Worm (Caenorhabditis elegans) whole organism, L4 larva: ENCODE data around the gene snet-1.

Source experiments
- attf-4 ChIP-seq: sonication (generic microtip); optimal IDR thresholded peaks from 3 replicates; lab custom pipeline; 2017; ENCODE audit warnings: missing biosample characterization, missing genetic modification characterization
- lin-13 ChIP-seq: fragments of 150-350 bp; optimal IDR thresholded peaks from 2 replicates; lab custom pipeline; 2014; ENCODE audit warnings: missing biosample characterization, missing genetic modification reagents, missing genetic modification characterization
- nhr-11 ChIP-seq: fragments of 150-350 bp; optimal IDR thresholded peaks from 2 replicates; lab custom pipeline; 2014; ENCODE audit warnings: missing biosample characterization, missing genetic modification characterization
- sdz-12 ChIP-seq: fragments of 200-800 bp; sonication (Bioruptor generic); optimal IDR thresholded peaks from 2 replicates; lab custom pipeline; 2018; ENCODE audit warnings: mild to moderate bottlenecking, missing genetic modification characterization, missing compliant biosample characterization
- unc-62 ChIP-seq, 3 experiments: fragments of 150-350 bp in 1 of 3; sonication (generic microtip); optimal IDR thresholded peaks in 2 of 3; peaks in 1 of 3; 1 replicate in 1 of 3; 2 replicates in 2 of 3; lab custom pipeline; 2014 to 2017; ENCODE audit warnings: missing biosample characterization in 3 of 3, missing genetic modification characterization in 3 of 3, missing genetic modification reagents in 3 of 3, missing genotype in 1 of 3

DNA sequence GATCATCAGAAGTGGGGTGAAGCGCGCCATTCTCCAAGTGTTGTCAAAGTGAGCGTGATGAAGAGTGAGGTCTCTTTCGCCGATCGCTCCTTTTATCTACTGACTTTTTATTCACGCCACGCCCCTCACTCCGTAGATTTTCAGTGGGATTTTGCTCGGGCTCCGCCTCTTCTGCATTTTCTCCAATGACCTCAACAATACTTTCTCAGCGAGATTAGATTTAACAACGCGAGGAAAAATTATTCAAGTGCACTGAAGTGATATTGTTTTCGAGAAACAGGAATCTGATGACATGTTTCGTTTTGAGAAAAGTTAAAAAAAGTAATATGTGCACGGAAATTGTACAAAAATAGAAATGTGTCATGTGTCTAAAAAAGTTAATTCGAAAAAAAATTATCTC is at the start of gene snet-1:
- TF ChIP-seq unc-62 (GFP tag; optimal IDR thresholded peaks at IDR 0.05 in 1 of 2; lab: Kevin White, UChicago) (no peak), unc-62 (tag; optimal IDR thresholded peaks at IDR 0.05; lab: Kevin White, UChicago) (no peak), attf-4 (tag; lab: Kevin White, UChicago) (no peak), lin-13 (GFP tag; lab: Kevin White, UChicago) (no peak), sdz-12 (GFP tag; lab: Kevin White, UChicago) (no peak), nhr-11 (no peak)
